4 worm cellular contexts compared by ENCODE assay signal in the genomic region with DNA sequence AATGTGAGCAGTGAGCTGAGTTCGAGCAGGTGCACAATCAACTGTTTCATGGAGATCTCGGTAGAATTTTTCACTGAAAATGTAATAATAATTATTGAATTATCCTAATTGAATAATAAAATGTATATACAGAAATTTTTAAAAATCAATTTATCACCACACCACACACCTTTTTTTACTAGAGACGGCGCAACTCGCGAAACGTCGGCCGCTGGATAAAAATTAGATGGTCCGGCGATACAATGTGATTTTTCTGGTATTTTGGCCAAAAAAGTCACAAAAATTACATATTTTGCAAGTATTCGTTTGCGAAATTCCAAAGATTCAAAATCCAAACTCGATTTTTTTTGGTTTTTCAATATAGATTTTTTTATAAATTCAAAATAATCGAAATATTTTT.
A peak's percentile ranks its signal among the peaks of the same experiment; 100 is the strongest.
TF ChIP-seq lines count a peak whose summit lies in the region.

No protein-coding gene starts in this region.

TF ChIP-seq in whole organism, L2 larva, 48 proteins besides CTCF, POLR2A, EP300 and RAD21:
- TF ChIP-seq nhr-129 (tag; optimal IDR thresholded peaks at IDR 0.05; lab: Kevin White, UChicago), result no peak
- no peak for TF ChIP-seq unc-39 (tag; optimal IDR thresholded peaks at IDR 0.05; lab: Kevin White, UChicago)
- peak; percentile 35 for TF ChIP-seq snpc-4 (tag; optimal IDR thresholded peaks at IDR 0.05; lab: Kevin White, UChicago)

TF ChIP-seq in whole organism, L3 larva, 47 proteins besides CTCF, POLR2A, EP300 and RAD21:
- TF ChIP-seq ceh-82 (tag; optimal IDR thresholded peaks at IDR 0.05; lab: Kevin White, UChicago), result no peak
- peak; percentile 14 for TF ChIP-seq snpc-4 (tag; optimal IDR thresholded peaks at IDR 0.05; lab: Kevin White, UChicago)

TF ChIP-seq in whole organism, L4 larva, 104 proteins besides CTCF, POLR2A, EP300 and RAD21:
- TF ChIP-seq gei-8 (GFP tag; optimal IDR thresholded peaks at IDR 0.05; lab: Kevin White, UChicago), result no peak
- TF ChIP-seq lin-38 (GFP tag; IDR thresholded peaks at IDR 0.05; lab: Robert Waterston, UW), result peak; percentile 25; the same call in 1 of the 2 replicates
TF ChIP-seq in whole organism, L4 larva: peak in this region for 1.

TF ChIP-seq in whole organism, young adult, 124 proteins besides CTCF, POLR2A, EP300 and RAD21:
- no peak for TF ChIP-seq B0261.1 (tag; optimal IDR thresholded peaks at IDR 0.05; lab: Kevin White, UChicago)
- no peak for TF ChIP-seq nhr-27 (tag; optimal IDR thresholded peaks at IDR 0.05; lab: Kevin White, UChicago)
- TF ChIP-seq snpc-4 (GFP tag; optimal IDR thresholded peaks at IDR 0.05; lab: Kevin White, UChicago), result peak; percentile 86
- peak; percentile 71 to 92 (median 90) for TF ChIP-seq snpc-4 (tag; optimal IDR thresholded peaks at IDR 0.05; lab: Kevin White, UChicago)
- TF ChIP-seq snpc-1.1 (tag; optimal IDR thresholded peaks at IDR 0.05; lab: Kevin White, UChicago; ENCODE audit: insufficient read depth), result peak; percentile 93
- peak; percentile 28 for TF ChIP-seq tbp1 (GFP tag; optimal IDR thresholded peaks at IDR 0.05; lab: Kevin White, UChicago)
- TF ChIP-seq snpc-3.4 (tag; optimal IDR thresholded peaks at IDR 0.05; lab: Kevin White, UChicago), result peak; percentile 89
- peak; percentile 47 for TF ChIP-seq him-1 (tag; optimal IDR thresholded peaks at IDR 0.05; lab: Kevin White, UChicago)
- TF ChIP-seq snpc-1.3 (tag; optimal IDR thresholded peaks at IDR 0.05; lab: Kevin White, UChicago; ENCODE audit: insufficient read depth), result peak; percentile 35
- TF ChIP-seq lsl-1 (GFP tag; optimal IDR thresholded peaks at IDR 0.05; lab: Kevin White, UChicago), result peak; percentile 6
